Worm (Caenorhabditis elegans): Measurements from ENCODE around the gene vit-1.

The vit-1 gene

DNA sequence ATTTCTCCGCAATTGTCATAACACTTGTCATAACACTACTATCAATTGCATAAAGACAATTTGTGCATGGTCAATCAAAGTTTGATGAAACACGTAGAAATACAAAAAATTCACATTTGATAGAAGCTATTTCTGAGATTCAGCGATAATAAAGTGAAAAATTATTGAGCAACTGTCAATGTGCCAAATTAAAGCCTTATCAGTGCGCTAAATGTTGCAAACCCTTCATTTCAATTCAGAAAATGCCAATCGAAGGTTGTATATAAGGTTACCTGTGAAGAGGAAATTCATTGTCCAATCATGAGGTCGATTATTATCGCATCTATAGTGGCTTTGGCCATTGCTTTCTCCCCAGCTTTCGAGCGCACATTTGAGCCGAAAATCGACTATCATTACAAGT, at the start of gene vit-1:
TSS of gene vit-1 (plus strand) at position 289 of the 400 bp plus-strand sequence.
- TF ChIP-seq hmbx-1 (tag; optimal IDR thresholded peaks at IDR 0.05) (no peak), tbx-37 (GFP tag; conservative IDR thresholded peaks at IDR 0.05) (no peak), ceh-13 (GFP tag; optimal IDR thresholded peaks at IDR 0.05) (no peak), tra-4 (tag; optimal IDR thresholded peaks at IDR 0.05) (no peak), flt-1 (GFP tag; IDR thresholded peaks at IDR 0.05) (no peak), tbx-11 (GFP tag; IDR thresholded peaks at IDR 0.05) (no peak)

DNA sequence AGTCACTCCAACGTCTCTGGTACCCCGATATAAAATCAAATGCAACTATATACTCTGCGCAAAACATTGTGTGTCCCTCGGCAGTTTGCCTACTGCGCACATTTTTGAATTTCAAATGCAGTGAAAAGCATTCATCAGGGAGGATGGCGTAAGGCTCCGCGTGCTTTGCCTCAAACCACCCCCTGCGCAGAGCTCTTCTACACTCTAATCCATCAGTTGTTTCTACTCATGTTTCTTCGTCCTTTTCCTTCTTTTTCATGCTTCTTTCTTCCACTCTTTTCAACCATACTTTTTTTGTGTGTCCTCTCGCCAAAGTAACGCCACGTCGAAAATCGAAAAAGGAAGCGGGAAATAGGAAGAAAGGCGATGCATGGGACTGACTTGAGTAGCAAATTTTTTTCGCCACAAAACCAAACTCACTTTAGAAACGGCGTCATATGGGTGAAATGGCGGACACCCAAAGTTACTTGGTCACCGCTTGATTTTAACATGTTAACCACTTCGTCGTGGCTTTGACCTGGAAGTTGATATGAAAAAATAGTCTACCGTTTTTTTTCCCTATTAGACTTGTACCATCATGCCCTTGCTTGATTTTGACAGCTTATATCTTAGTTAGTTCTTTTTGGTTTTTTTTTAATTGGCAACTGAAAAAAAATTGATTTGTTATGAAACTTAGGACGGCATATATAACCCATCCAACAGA, 49.1 kb upstream of the vit-1 start:
- no peak for TF ChIP-seq scrt-1 (GFP tag; IDR thresholded peaks at IDR 0.05)
- TF ChIP-seq hmbx-1 (tag; optimal IDR thresholded peaks at IDR 0.05): no peak
- TF ChIP-seq aly-1 (tag; optimal IDR thresholded peaks at IDR 0.05): no peak
- TF ChIP-seq tbx-37 (GFP tag; conservative IDR thresholded peaks at IDR 0.05): no peak
- no peak for TF ChIP-seq tra-4 (tag; optimal IDR thresholded peaks at IDR 0.05)
- TF ChIP-seq hmg-4 (GFP tag; optimal IDR thresholded peaks at IDR 0.05): no peak
- no peak for TF ChIP-seq tbx-11 (GFP tag; IDR thresholded peaks at IDR 0.05)
- no peak for TF ChIP-seq ceh-36 (tag; optimal IDR thresholded peaks at IDR 0.05)
- TF ChIP-seq hnd-1 (tag; optimal IDR thresholded peaks at IDR 0.05): no peak
- TF ChIP-seq ets-7 (tag; optimal IDR thresholded peaks at IDR 0.05): no peak
- no peak for TF ChIP-seq sea-1 (GFP tag; conservative IDR thresholded peaks at IDR 0.05)
- no peak for TF ChIP-seq pes-1 (GFP tag; IDR thresholded peaks at IDR 0.05)
- no peak for TF ChIP-seq flt-1 (GFP tag; IDR thresholded peaks at IDR 0.05)
- no peak for TF ChIP-seq ama-1 (optimal IDR thresholded peaks at IDR 0.05)
- no peak for TF ChIP-seq ceh-13 (GFP tag; optimal IDR thresholded peaks at IDR 0.05)
- no peak for TF ChIP-seq B0310.2 (tag; optimal IDR thresholded peaks at IDR 0.05)

DNA sequence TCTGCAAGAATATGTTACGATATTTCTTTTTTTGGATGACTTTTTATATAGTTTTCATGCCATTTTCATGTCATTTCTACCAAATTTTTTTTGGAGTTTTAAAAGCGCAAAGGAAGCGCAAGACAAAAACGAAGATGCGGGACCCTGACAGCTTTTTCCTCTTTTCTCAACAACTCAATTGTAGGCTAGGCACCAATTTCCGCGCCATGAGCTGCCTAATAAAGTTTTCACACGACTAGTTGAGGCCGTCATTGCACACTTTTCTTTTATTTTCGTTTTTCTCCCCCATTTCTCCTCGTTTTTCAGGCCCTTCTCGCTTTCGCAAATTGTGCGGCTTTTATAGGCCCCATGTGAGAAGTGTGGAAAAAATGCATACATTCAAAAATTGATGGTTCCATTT, 47.9 kb upstream of the vit-1 start:
- TF ChIP-seq ceh-13 (GFP tag; optimal IDR thresholded peaks at IDR 0.05) (no peak), ets-7 (tag; optimal IDR thresholded peaks at IDR 0.05) (no peak), tbx-37 (GFP tag; conservative IDR thresholded peaks at IDR 0.05) (no peak), scrt-1 (GFP tag; IDR thresholded peaks at IDR 0.05) (no peak)

DNA sequence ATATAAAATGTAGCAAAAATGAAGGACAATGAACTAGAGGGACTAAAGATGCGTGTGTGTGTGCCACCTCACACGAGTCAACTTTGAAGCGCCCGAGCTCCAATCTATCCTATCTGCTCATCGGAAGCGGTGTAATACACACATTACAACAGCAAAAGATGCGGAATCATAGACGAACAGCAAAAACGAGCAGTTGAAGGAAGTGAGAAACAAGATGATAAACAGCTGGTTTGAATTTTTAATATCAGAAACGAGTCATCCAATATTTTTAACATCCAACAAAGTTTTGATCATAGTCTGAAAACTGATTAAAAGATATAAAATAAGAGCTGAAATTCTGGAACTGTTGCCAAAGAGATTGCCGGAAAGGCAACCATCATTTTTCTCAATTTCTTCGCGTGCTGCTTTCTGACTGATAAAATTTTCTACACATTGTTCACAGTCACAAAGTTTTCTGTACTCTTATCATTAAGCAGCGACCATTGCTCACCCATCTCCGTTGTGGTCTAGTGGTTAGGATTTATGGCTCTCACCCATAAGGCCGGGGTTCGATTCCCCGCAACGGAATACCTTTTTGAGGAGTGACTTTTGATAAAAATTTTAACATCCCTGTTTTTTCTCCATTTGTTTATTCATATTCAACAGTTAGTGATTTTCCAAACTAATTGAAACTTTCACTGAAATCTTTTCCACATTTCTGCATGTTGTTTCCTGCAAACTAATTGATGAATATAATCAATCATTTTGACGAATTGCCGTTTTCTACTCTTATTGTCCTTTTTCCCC, 47.0 kb upstream of the vit-1 start, which contains the start of gene stn-2:
TSS of gene stn-2 (minus strand) at position 75 of the 786 bp plus-strand sequence.
- TF ChIP-seq ets-7 (tag; optimal IDR thresholded peaks at IDR 0.05) (no peak), ceh-13 (GFP tag; optimal IDR thresholded peaks at IDR 0.05) (no peak), ama-1 (optimal IDR thresholded peaks at IDR 0.05) (no peak), tbx-37 (GFP tag; conservative IDR thresholded peaks at IDR 0.05) (no peak), tra-4 (tag; optimal IDR thresholded peaks at IDR 0.05) (no peak), pes-1 (GFP tag; IDR thresholded peaks at IDR 0.05) (no peak), ceh-36 (tag; optimal IDR thresholded peaks at IDR 0.05) (no peak), hnd-1 (tag; optimal IDR thresholded peaks at IDR 0.05) (no peak), hmbx-1 (tag; optimal IDR thresholded peaks at IDR 0.05) (no peak), B0310.2 (tag; optimal IDR thresholded peaks at IDR 0.05) (no peak), flt-1 (GFP tag; IDR thresholded peaks at IDR 0.05) (no peak), aly-1 (tag; optimal IDR thresholded peaks at IDR 0.05) (no peak), scrt-1 (GFP tag; IDR thresholded peaks at IDR 0.05) (no peak), F13C5.2 (tag; optimal IDR thresholded peaks at IDR 0.05) (no peak), tbx-11 (GFP tag; IDR thresholded peaks at IDR 0.05) (no peak)

DNA sequence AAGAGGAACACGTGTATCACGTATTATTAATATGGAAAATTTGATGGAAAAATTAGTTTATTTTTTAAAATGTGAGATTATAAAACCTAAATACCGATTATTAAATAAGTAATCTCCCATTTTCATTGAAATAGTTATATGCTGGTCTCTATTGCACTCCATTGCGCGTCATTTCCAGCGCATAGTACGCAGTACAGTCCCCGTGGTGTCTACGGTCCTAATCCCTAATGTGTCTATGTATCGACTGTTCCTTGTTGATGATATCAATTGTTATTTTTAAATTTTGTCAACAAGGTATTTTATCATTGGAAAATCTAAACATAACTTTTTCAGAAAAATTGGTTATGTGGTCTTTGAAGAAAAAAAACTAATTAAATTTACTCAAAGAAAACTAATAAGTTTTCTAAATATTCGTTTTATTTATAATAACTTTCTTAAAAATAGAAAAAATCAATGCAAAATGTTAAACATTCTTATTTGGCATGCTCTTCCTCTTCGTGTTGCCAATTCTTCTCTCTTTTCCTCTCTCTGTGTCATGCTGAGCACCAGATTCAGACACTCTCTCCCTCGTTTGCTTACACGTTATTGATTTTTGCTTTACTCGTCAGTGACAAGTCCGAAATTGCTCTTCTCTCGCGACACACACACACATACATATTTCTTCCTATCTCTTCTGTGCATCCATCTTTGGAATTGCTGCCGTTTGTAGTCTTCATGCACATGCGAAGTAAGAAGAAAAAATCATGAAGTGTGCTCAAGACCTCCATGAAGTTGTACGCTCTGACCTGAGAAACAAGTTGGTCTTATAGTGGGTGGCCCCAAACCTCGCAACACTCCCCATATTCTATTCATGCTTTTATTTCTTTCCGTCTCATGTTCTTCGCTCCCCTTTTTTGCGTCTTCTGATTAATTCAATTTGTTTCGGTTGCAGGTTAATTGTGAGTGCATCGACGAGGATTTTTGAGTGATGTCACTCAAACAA, 45.4 kb upstream of the vit-1 start, which contains the start of gene unc-18:
TSS of gene unc-18 (plus strand) at position 932 of the 982 bp plus-strand sequence.
- TF ChIP-seq aly-1 (tag; optimal IDR thresholded peaks at IDR 0.05) (no peak), tbx-11 (GFP tag; IDR thresholded peaks at IDR 0.05) (no peak), scrt-1 (GFP tag; IDR thresholded peaks at IDR 0.05) (no peak), tra-4 (tag; optimal IDR thresholded peaks at IDR 0.05) (no peak), tbx-37 (GFP tag; conservative IDR thresholded peaks at IDR 0.05) (no peak), F13C5.2 (tag; optimal IDR thresholded peaks at IDR 0.05) (no peak)

DNA sequence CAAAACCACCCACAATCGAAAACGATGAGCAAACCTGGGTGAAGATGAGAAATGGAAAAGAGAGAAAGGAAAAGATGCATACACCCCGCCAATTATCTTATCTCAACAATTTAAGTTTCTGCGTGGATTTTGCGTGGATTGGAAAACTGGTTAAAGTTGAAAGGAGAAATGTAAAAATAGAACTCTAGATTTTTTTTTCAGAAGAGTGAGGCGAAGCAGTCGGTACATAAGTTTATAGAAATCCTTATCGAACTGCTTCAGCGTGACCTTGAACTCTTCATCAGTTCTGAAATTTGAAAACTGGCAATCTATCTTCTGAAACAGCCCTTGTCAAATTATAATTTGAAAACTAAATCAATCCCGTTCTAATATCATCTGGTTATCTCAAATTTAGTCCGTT, 38.6 kb upstream of the vit-1 start, which contains the start of gene clik-2:
TSS of gene clik-2 (minus strand) at position 101 of the 400 bp plus-strand sequence.
- no peak for TF ChIP-seq sea-1 (GFP tag; conservative IDR thresholded peaks at IDR 0.05)
- TF ChIP-seq tbx-11 (GFP tag; IDR thresholded peaks at IDR 0.05): no peak
- no peak for TF ChIP-seq F13C5.2 (tag; optimal IDR thresholded peaks at IDR 0.05)
- TF ChIP-seq hnd-1 (tag; optimal IDR thresholded peaks at IDR 0.05): no peak
- TF ChIP-seq hmbx-1 (tag; optimal IDR thresholded peaks at IDR 0.05): no peak
- TF ChIP-seq tra-4 (tag; optimal IDR thresholded peaks at IDR 0.05): no peak

DNA sequence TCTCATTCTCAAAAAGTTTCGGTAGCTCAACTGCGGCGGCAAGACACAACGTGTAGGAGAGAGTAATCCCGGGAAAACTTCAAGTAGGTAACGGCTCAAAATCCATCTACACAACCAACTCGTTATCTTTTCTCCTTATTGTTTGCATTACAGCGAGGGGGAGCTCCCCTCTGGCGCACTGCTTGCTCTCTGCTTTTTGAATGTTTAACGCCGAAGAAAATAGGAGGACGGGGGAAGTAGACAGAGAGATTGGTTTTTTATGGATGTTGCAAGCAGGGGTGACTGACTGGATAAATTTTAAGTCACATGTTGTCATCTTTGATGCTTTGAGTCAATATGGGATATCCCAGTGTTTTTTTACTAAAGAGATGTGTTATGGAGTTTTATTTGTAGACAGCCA, 38.1 kb upstream of the vit-1 start:
- TF ChIP-seq ceh-36 (tag; optimal IDR thresholded peaks at IDR 0.05) (no peak), F13C5.2 (tag; optimal IDR thresholded peaks at IDR 0.05) (no peak), flt-1 (GFP tag; IDR thresholded peaks at IDR 0.05) (no peak), tra-4 (tag; optimal IDR thresholded peaks at IDR 0.05) (no peak), tbx-37 (GFP tag; conservative IDR thresholded peaks at IDR 0.05) (no peak), ceh-13 (GFP tag; optimal IDR thresholded peaks at IDR 0.05) (no peak), scrt-1 (GFP tag; IDR thresholded peaks at IDR 0.05) (no peak), B0310.2 (tag; optimal IDR thresholded peaks at IDR 0.05) (no peak), ama-1 (optimal IDR thresholded peaks at IDR 0.05) (no peak), hmg-4 (GFP tag; optimal IDR thresholded peaks at IDR 0.05) (no peak), aly-1 (tag; optimal IDR thresholded peaks at IDR 0.05) (no peak), hnd-1 (tag; optimal IDR thresholded peaks at IDR 0.05) (no peak), pes-1 (GFP tag; IDR thresholded peaks at IDR 0.05) (no peak), tbx-11 (GFP tag; IDR thresholded peaks at IDR 0.05) (no peak)

Measured in whole organism, early embryonic.